Worm (Caenorhabditis elegans) whole organism, late embryonic: ENCODE measurements around the gene sru-6.

Experiments
- F13H6.1 ChIP-seq: sonication (generic microtip); optimal IDR thresholded peaks from 2 replicates; lab custom pipeline; 2016; ENCODE audit warnings: missing genetic modification characterization, missing compliant biosample characterization
- K02D7.2 ChIP-seq: sonication (generic microtip); optimal IDR thresholded peaks from 2 replicates; lab custom pipeline; 2017; ENCODE audit warnings: mild to moderate bottlenecking, missing genetic modification characterization, missing compliant biosample characterization
- T23F11.4 ChIP-seq: fragments of 200-800 bp; sonication (Bioruptor generic); optimal IDR thresholded peaks from 2 replicates; lab custom pipeline; 2018; ENCODE audit warnings: mild to moderate bottlenecking, missing genetic modification characterization, missing compliant biosample characterization
- Y22D7AL.16 ChIP-seq: sonication (generic microtip); optimal IDR thresholded peaks from 2 replicates; lab custom pipeline; 2016; ENCODE audit warnings: missing genetic modification characterization, missing compliant biosample characterization
- ama-1 ChIP-seq: fragments of 150-350 bp; optimal IDR thresholded peaks from 2 replicates; lab custom pipeline; 2014
- ceh-14 ChIP-seq: sonication (generic microtip); optimal IDR thresholded peaks from 2 replicates; lab custom pipeline; 2016; ENCODE audit warnings: missing genotype, missing genetic modification characterization, missing compliant biosample characterization
- ceh-30 ChIP-seq: fragments of 150-350 bp; optimal IDR thresholded peaks from 2 replicates; lab custom pipeline; 2014; ENCODE audit warnings: missing biosample characterization, missing genetic modification characterization
- ceh-34 ChIP-seq: sonication (generic microtip); optimal IDR thresholded peaks from 2 replicates; lab custom pipeline; 2016; ENCODE audit warnings: mild to moderate bottlenecking, missing genetic modification characterization, missing compliant biosample characterization
- ceh-6 ChIP-seq: fragments of 200-800 bp; sonication (Bioruptor generic); optimal IDR thresholded peaks from 2 replicates; lab custom pipeline; 2018; ENCODE audit warnings: mild to moderate bottlenecking, missing genetic modification characterization, missing compliant biosample characterization
- ceh-9 ChIP-seq: sonication (generic microtip); optimal IDR thresholded peaks from 2 replicates; lab custom pipeline; 2016; ENCODE audit warnings: mild to moderate bottlenecking, missing genetic modification characterization, inconsistent platforms, missing compliant biosample characterization
- elt-2 ChIP-seq: sonication (generic microtip); optimal IDR thresholded peaks from 2 replicates; lab custom pipeline; 2016; ENCODE audit warnings: missing genetic modification reagents, missing genetic modification characterization, missing compliant biosample characterization
- ets-4 ChIP-seq: sonication (generic microtip); optimal IDR thresholded peaks from 2 replicates; lab custom pipeline; 2016; ENCODE audit warnings: missing genetic modification characterization, missing compliant biosample characterization
- fax-1 ChIP-seq: sonication (generic microtip); optimal IDR thresholded peaks from 2 replicates; lab custom pipeline; 2016; ENCODE audit warnings: missing genotype, missing genetic modification characterization, missing compliant biosample characterization
- gmeb-2 ChIP-seq: sonication (generic microtip); optimal IDR thresholded peaks from 2 replicates; lab custom pipeline; 2016; ENCODE audit warnings: missing genetic modification characterization, inconsistent platforms, missing compliant biosample characterization
- hlh-13 ChIP-seq: fragments of 200-800 bp; sonication (Bioruptor generic); optimal IDR thresholded peaks from 2 replicates; lab custom pipeline; 2018; ENCODE audit warnings: mild to moderate bottlenecking, missing genetic modification characterization, missing compliant biosample characterization
- hlh-15 ChIP-seq: sonication (generic microtip); optimal IDR thresholded peaks from 2 replicates; lab custom pipeline; 2016; ENCODE audit warnings: missing genetic modification characterization, missing compliant biosample characterization
- hlh-30 ChIP-seq: sonication (generic microtip); optimal IDR thresholded peaks from 2 replicates; lab custom pipeline; 2017; ENCODE audit warnings: antibody characterized with exemption, missing genetic modification characterization, missing compliant biosample characterization; ENCODE audit not compliant: insufficient read depth
- hlh-6 ChIP-seq: sonication (generic microtip); optimal IDR thresholded peaks from 2 replicates; lab custom pipeline; 2016; ENCODE audit warnings: missing genotype, missing genetic modification characterization, missing compliant biosample characterization
- hlh-8 ChIP-seq: sonication (generic microtip); optimal IDR thresholded peaks from 2 replicates; lab custom pipeline; 2016; ENCODE audit warnings: missing genotype, missing genetic modification characterization, missing compliant biosample characterization
- lim-6 ChIP-seq: sonication (generic microtip); optimal IDR thresholded peaks from 2 replicates; lab custom pipeline; 2016; ENCODE audit warnings: missing genetic modification characterization, missing compliant biosample characterization
- madf-2 ChIP-seq: sonication (generic microtip); optimal IDR thresholded peaks from 2 replicates; lab custom pipeline; 2017; ENCODE audit warnings: missing genetic modification characterization, missing compliant biosample characterization
- nfya-1 ChIP-seq: sonication (generic microtip); optimal IDR thresholded peaks from 2 replicates; lab custom pipeline; 2017; ENCODE audit warnings: missing genetic modification characterization, mild to moderate bottlenecking, missing compliant biosample characterization, antibody characterized with exemption, moderate library complexity
- nhr-232 ChIP-seq: sonication (generic microtip); optimal IDR thresholded peaks from 2 replicates; lab custom pipeline; 2016; ENCODE audit warnings: missing genetic modification characterization, missing compliant biosample characterization
- odd-2 ChIP-seq: sonication (generic microtip); optimal IDR thresholded peaks from 2 replicates; lab custom pipeline; 2017; ENCODE audit warnings: antibody characterized with exemption, mild to moderate bottlenecking, missing genetic modification characterization, missing compliant biosample characterization
- pag-3 ChIP-seq: sonication (generic microtip); optimal IDR thresholded peaks from 2 replicates; lab custom pipeline; 2016; ENCODE audit warnings: missing compliant biosample characterization, missing genetic modification characterization, borderline replicate concordance
- ref-2 ChIP-seq: sonication (generic microtip); optimal IDR thresholded peaks from 2 replicates; lab custom pipeline; 2016; ENCODE audit warnings: missing genetic modification characterization, missing compliant biosample characterization
- sox-2 ChIP-seq: fragments of 200-800 bp; sonication (Bioruptor generic); IDR thresholded peaks from 2 replicates; pipeline ENCODE4 v1.3.6; 2022; ENCODE audit warnings: missing genetic modification reagents, missing genetic modification characterization, missing compliant biosample characterization
- sox-4 ChIP-seq: sonication (generic microtip); optimal IDR thresholded peaks from 2 replicates; lab custom pipeline; 2017; ENCODE audit warnings: mild to moderate bottlenecking, missing genetic modification characterization, inconsistent platforms, missing compliant biosample characterization
- unc-42 ChIP-seq: sonication (generic microtip); optimal IDR thresholded peaks from 2 replicates; lab custom pipeline; 2016; ENCODE audit warnings: missing genotype, missing genetic modification characterization, missing compliant biosample characterization
- unc-55 ChIP-seq: sonication (generic microtip); optimal IDR thresholded peaks from 2 replicates; lab custom pipeline; 2017; ENCODE audit warnings: missing biosample characterization, missing genetic modification reagents, missing genetic modification characterization
- unc-86 ChIP-seq: sonication (generic microtip); optimal IDR thresholded peaks from 2 replicates; lab custom pipeline; 2016; ENCODE audit warnings: missing genetic modification characterization, missing compliant biosample characterization
- zip-5 ChIP-seq: sonication (generic microtip); optimal IDR thresholded peaks from 2 replicates; lab custom pipeline; 2016; ENCODE audit warnings: missing genetic modification characterization, missing compliant biosample characterization
- ztf-16 ChIP-seq: sonication (generic microtip); optimal IDR thresholded peaks from 2 replicates; lab custom pipeline; 2017; ENCODE audit warnings: missing genetic modification characterization, missing compliant biosample characterization

Gene sru-6

DNA sequence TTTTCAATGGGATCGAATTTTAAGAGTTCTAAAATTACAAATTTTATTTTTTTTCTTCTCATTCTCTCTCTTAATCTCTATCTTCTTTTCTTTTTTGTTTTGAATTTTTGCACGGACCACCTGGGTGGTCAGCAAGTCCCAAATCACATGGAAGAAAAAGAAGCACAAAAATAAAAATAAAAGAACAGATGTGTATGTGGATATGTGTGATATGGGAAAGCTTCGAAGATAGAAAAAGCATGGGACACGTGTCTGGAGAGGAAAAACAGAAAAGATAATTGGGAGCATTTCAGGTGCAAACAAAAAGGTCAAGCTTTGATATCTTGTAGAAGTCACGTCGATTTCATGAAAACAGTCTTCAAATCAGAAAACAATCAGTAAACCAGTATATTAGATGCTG lies 43.2 kb upstream of the sru-6 start, which contains the start of gene hsp-12.6:
TSS of gene hsp-12.6 (minus strand) at position 20 of the 400 bp plus-strand sequence.
- TF ChIP-seq hlh-15 (tag; lab: Kevin White, UChicago) = no peak
- TF ChIP-seq sox-2 = no peak
- no peak for TF ChIP-seq ztf-16
- no peak for TF ChIP-seq fax-1 (tag; lab: Kevin White, UChicago)
- TF ChIP-seq zip-5 = no peak
- no peak for TF ChIP-seq nhr-232 (tag; lab: Kevin White, UChicago)
- no peak for TF ChIP-seq ceh-34 (tag; lab: Kevin White, UChicago)
- no peak for TF ChIP-seq ceh-6 (GFP tag; lab: Kevin White, UChicago)
- TF ChIP-seq hlh-6 (tag; lab: Kevin White, UChicago) = no peak
- no peak for TF ChIP-seq hlh-30
- no peak for TF ChIP-seq ref-2 (tag; lab: Kevin White, UChicago)
- TF ChIP-seq F13H6.1 (tag; lab: Kevin White, UChicago) = no peak
- no peak for TF ChIP-seq lim-6 (tag; lab: Kevin White, UChicago)
- TF ChIP-seq elt-2 = no peak
- TF ChIP-seq madf-2 (tag; lab: Kevin White, UChicago) = no peak
- TF ChIP-seq unc-55 (GFP tag; lab: Kevin White, UChicago) = no peak
- no peak for TF ChIP-seq Y22D7AL.16
- no peak for TF ChIP-seq ets-4
- no peak for TF ChIP-seq hlh-8 (tag; lab: Kevin White, UChicago)

DNA sequence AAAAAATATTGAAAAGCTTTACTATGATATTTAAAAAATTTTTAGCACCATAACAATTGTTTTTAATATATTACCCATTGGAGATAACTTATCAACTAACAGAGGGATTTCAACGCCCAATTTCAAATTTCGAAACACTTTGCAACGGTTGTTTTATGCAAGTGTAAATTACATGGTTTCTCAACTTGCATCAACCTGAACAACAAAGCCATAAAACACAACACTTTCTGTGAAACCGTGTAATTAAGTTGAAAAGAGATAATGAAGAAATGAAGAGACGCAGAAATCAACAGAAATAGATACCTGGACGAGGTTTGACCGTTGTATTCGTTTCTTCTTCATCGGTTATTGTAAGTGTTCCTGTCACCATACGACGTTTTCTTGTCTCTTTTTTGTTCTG lies 40.0 kb upstream of the sru-6 start, which contains the start of gene cpin-1:
TSS of gene cpin-1 (plus strand) at position 301 of the 400 bp plus-strand sequence.
- TF ChIP-seq zip-5 = no peak
- no peak for TF ChIP-seq pag-3 (tag; lab: Kevin White, UChicago)
- no peak for TF ChIP-seq hlh-6 (tag; lab: Kevin White, UChicago)
- no peak for TF ChIP-seq odd-2 (tag; lab: Kevin White, UChicago)
- no peak for TF ChIP-seq gmeb-2 (tag; lab: Kevin White, UChicago)
- TF ChIP-seq ceh-34 (tag; lab: Kevin White, UChicago) = no peak
- TF ChIP-seq ama-1 (lab: Kevin White, UChicago) = no peak
- no peak for TF ChIP-seq sox-4 (tag; lab: Kevin White, UChicago)
- no peak for TF ChIP-seq T23F11.4 (GFP tag; lab: Kevin White, UChicago)
- no peak for TF ChIP-seq ztf-16

DNA sequence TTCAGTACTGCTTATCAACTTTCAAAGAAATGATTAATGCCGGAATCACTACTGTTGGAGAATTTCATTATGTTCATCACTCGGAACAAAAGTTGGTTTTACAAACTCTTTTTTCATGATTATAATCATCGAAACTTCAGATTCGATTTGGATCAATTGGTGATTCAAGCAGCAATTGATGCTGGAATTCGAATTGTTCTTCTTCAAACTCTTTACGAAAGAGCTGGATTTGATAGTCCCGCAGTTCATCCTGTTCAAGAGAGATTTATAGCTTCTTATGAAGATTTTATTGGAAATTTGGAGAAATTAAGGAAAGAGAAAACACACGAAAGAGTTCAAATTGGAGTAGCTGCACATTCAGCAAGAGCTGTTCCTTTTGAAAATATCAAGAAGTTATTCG lies 38.6 kb upstream of the sru-6 start:
- TF ChIP-seq hlh-13 (no peak), K02D7.2 (tag; lab: Kevin White, UChicago) (no peak), unc-86 (tag; lab: Kevin White, UChicago) (no peak)

DNA sequence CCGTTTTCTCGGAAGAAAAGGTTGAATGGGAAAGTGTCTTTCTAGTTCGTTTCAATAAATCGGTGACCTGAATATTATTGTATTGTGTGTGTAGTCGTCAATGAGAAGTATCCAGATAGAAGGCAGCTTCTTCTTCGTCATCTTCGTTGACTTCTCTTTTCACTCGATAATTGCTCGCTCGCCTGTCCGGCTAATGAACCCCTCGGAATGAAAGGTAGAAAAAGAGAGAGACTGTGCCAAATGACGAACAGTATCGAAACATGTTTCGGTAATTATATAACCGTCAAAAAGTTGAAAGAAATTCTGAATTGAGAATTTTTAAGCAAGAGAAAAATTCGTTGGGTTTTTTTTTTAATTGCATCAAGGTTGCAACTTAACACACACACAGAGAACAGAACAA lies 33.0 kb upstream of the sru-6 start, which contains the start of gene cutl-17:
TSS of gene cutl-17 (minus strand) at position 101 of the 400 bp plus-strand sequence.
- no peak for TF ChIP-seq ceh-9 (tag; lab: Kevin White, UChicago)
- TF ChIP-seq, all 69 proteins: peak for 0

DNA sequence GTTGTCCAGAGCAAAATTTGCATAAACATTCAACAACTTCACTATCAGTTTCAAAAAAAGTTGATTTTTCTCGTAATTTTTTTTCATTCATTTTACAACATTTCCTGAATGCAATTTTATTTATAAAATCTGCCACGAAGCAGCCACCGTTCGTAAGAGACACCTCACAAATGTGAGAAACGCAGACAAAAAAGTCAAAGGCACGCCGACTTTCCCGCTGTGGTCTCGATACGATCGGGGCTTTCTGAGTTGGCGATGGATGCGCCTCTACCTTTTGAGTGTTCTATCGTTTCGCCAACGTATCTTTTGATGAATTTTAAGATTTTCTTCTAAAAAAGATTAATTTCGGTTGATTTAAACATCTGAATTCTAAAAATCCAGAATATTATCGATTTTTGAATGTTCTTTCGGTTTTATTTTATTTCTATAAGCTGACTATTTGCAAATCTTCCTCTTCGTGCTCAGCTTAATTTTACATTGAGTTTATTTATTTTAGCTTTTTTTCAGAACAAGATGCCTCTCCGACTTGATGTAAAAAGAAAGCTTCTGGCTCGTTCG lies 31.1 kb upstream of the sru-6 start, which contains the start of gene copb-2:
TSS of gene copb-2 (plus strand) at position 508 of the 558 bp plus-strand sequence.
- no peak for TF ChIP-seq ceh-14 (tag; lab: Kevin White, UChicago)
- TF ChIP-seq unc-42 (tag; lab: Kevin White, UChicago) = peak; percentile 61
- TF ChIP-seq ets-4 = no peak
- peak; percentile 42 for TF ChIP-seq nfya-1
- no peak for TF ChIP-seq nhr-232 (tag; lab: Kevin White, UChicago)
- TF ChIP-seq, all 69 proteins: peak for 2

ce11 chrIV:9464345-9464783 lies 26.1 kb upstream of the sru-6 start:
- TF ChIP-seq ceh-30 (tag; lab: Kevin White, UChicago) (no peak), ama-1 (lab: Kevin White, UChicago) (peak; percentile 57)
